Worm (Caenorhabditis elegans) whole organism, L3 larva: Measurements from ENCODE around the gene dyf-2.

Experiments used
- R02D3.7 ChIP-seq: fragments of 150-350 bp; optimal IDR thresholded peaks from 2 replicates; lab custom pipeline; 2014; ENCODE audit warnings: missing biosample characterization, missing genetic modification characterization
- ZK546.5 ChIP-seq: sonication (generic microtip); optimal IDR thresholded peaks from 2 replicates; lab custom pipeline; 2017; ENCODE audit warnings: missing biosample characterization, missing genetic modification characterization
- ama-1 ChIP-seq: fragments of 150-350 bp; optimal IDR thresholded peaks from 2 replicates; lab custom pipeline; 2018
- ceh-16 ChIP-seq: sonication (generic microtip); optimal IDR thresholded peaks from 2 replicates; lab custom pipeline; 2017; ENCODE audit warnings: missing biosample characterization, missing genetic modification characterization
- ceh-28 ChIP-seq: fragments of 150-350 bp; optimal IDR thresholded peaks from 2 replicates; lab custom pipeline; 2014; ENCODE audit warnings: missing biosample characterization, missing genetic modification reagents, missing genetic modification characterization
- ceh-9 ChIP-seq: sonication (generic microtip); optimal IDR thresholded peaks from 2 replicates; lab custom pipeline; 2018; ENCODE audit warnings: missing biosample characterization, missing genetic modification characterization
- daf-12 ChIP-seq: fragments of 150-350 bp; optimal IDR thresholded peaks from 2 replicates; lab custom pipeline; 2014; ENCODE audit warnings: missing biosample characterization, missing genetic modification reagents, missing genetic modification characterization
- egl-27 ChIP-seq: sonication (generic microtip); optimal IDR thresholded peaks from 4 replicates; lab custom pipeline; 2017; ENCODE audit warnings: missing biosample characterization, missing genetic modification reagents, missing genetic modification characterization
- egl-5 ChIP-seq: fragments of 150-350 bp; optimal IDR thresholded peaks from 2 replicates; lab custom pipeline; 2017; ENCODE audit warnings: missing biosample characterization, missing genetic modification reagents, missing genetic modification characterization, inconsistent platforms
- elt-1 ChIP-seq: fragments of 150-350 bp; optimal IDR thresholded peaks from 2 replicates; lab custom pipeline; 2014; ENCODE audit warnings: missing biosample characterization, missing genetic modification characterization
- elt-2 ChIP-seq: sonication (generic microtip); optimal IDR thresholded peaks from 2 replicates; lab custom pipeline; 2016; ENCODE audit warnings: missing genetic modification reagents, mild to moderate bottlenecking, missing genetic modification characterization, missing compliant biosample characterization
- elt-3 ChIP-seq, 3 experiments: fragments of 150-350 bp in 1 of 3; sonication (generic microtip) in 2 of 3; optimal IDR thresholded peaks; 2 replicates in 2 of 3; 4 replicates in 1 of 3; lab custom pipeline; 2014 to 2017; ENCODE audit warnings: missing biosample characterization in 3 of 3, missing genetic modification characterization in 3 of 3
- eor-1 ChIP-seq, 2 experiments: fragments of 150-350 bp; optimal IDR thresholded peaks; 2 replicates each; lab custom pipeline; 2014 to 2018; ENCODE audit warnings: missing biosample characterization in 2 of 2, missing genetic modification characterization in 2 of 2
- fkh-10 ChIP-seq: sonication (generic microtip); optimal IDR thresholded peaks from 2 replicates; lab custom pipeline; 2017; ENCODE audit warnings: missing biosample characterization, missing genetic modification reagents, missing genetic modification characterization
- fkh-2 ChIP-seq: fragments of 150-350 bp; optimal IDR thresholded peaks from 2 replicates; lab custom pipeline; 2014; ENCODE audit warnings: missing biosample characterization, missing genetic modification reagents, missing genetic modification characterization
- fos-1 ChIP-seq: fragments of 150-350 bp; optimal IDR thresholded peaks from 2 replicates; lab custom pipeline; 2014; ENCODE audit warnings: missing biosample characterization, missing genetic modification characterization
- hmg-11 ChIP-seq: sonication (generic microtip); optimal IDR thresholded peaks from 2 replicates; lab custom pipeline; 2016; ENCODE audit warnings: missing genetic modification characterization, missing compliant biosample characterization
- jun-1 ChIP-seq: fragments of 150-350 bp; optimal IDR thresholded peaks from 2 replicates; lab custom pipeline; 2014; ENCODE audit warnings: missing biosample characterization, missing genetic modification reagents, missing genetic modification characterization
- lin-15B ChIP-seq: fragments of 150-350 bp; optimal IDR thresholded peaks from 2 replicates; lab custom pipeline; 2014; ENCODE audit warnings: missing biosample characterization, missing genetic modification characterization
- lin-39 ChIP-seq: fragments of 150-350 bp; optimal IDR thresholded peaks from 2 replicates; lab custom pipeline; 2018; ENCODE audit warnings: missing biosample characterization, missing genetic modification reagents, missing genetic modification characterization
- lsy-12 ChIP-seq: sonication (generic microtip); optimal IDR thresholded peaks from 2 replicates; lab custom pipeline; 2016; ENCODE audit warnings: mild to moderate bottlenecking, missing genetic modification characterization, missing compliant biosample characterization
- mdl-1 ChIP-seq: fragments of 150-350 bp; optimal IDR thresholded peaks from 2 replicates; lab custom pipeline; 2014; ENCODE audit warnings: missing biosample characterization, missing genetic modification characterization
- mml-1 ChIP-seq: fragments of 150-350 bp; sonication (generic microtip); optimal IDR thresholded peaks from 3 replicates; lab custom pipeline; 2014; ENCODE audit warnings: missing biosample characterization, missing genetic modification characterization
- nfya-1 ChIP-seq: sonication (generic microtip); optimal IDR thresholded peaks from 2 replicates; lab custom pipeline; 2017; ENCODE audit warnings: missing genetic modification characterization, mild to moderate bottlenecking, missing compliant biosample characterization, antibody characterized with exemption, moderate library complexity; ENCODE audit not compliant: insufficient read depth
- nhr-12 ChIP-seq: fragments of 150-350 bp; optimal IDR thresholded peaks from 2 replicates; lab custom pipeline; 2014; ENCODE audit warnings: missing biosample characterization, missing genetic modification characterization
- nhr-23 ChIP-seq: fragments of 150-350 bp; optimal IDR thresholded peaks from 2 replicates; lab custom pipeline; 2014; ENCODE audit warnings: missing biosample characterization, missing genetic modification reagents, missing genetic modification characterization
- nhr-237 ChIP-seq: fragments of 150-350 bp; optimal IDR thresholded peaks from 2 replicates; lab custom pipeline; 2014; ENCODE audit warnings: missing biosample characterization, missing genetic modification characterization
- nhr-28 ChIP-seq: fragments of 150-350 bp; optimal IDR thresholded peaks from 2 replicates; lab custom pipeline; 2014; ENCODE audit warnings: missing biosample characterization, missing genetic modification characterization
- nhr-43 ChIP-seq: sonication (generic microtip); optimal IDR thresholded peaks from 2 replicates; lab custom pipeline; 2016; ENCODE audit warnings: mild to moderate bottlenecking, missing genetic modification characterization, missing compliant biosample characterization; ENCODE audit not compliant: poor library complexity, severe bottlenecking
- nhr-77 ChIP-seq: fragments of 150-350 bp; optimal IDR thresholded peaks from 2 replicates; lab custom pipeline; 2014; ENCODE audit warnings: missing biosample characterization, missing genetic modification characterization
- pha-4 ChIP-seq: fragments of 150-350 bp; optimal IDR thresholded peaks from 2 replicates; lab custom pipeline; 2014; ENCODE audit warnings: missing biosample characterization, missing genetic modification reagents, missing genetic modification characterization
- pqm-1 ChIP-seq: fragments of 150-350 bp; optimal IDR thresholded peaks from 2 replicates; lab custom pipeline; 2017; ENCODE audit warnings: missing biosample characterization, missing genetic modification characterization, inconsistent platforms
- sea-2 ChIP-seq: fragments of 150-350 bp; sonication (generic microtip); optimal IDR thresholded peaks from 4 replicates; lab custom pipeline; 2014; ENCODE audit warnings: missing biosample characterization, missing genetic modification reagents, missing genetic modification characterization
- skn-1 ChIP-seq: fragments of 150-350 bp; optimal IDR thresholded peaks from 2 replicates; lab custom pipeline; 2014; ENCODE audit warnings: missing biosample characterization, missing genetic modification characterization
- snpc-4 ChIP-seq: fragments of 150-350 bp; optimal IDR thresholded peaks from 2 replicates; lab custom pipeline; 2014; ENCODE audit warnings: missing biosample characterization, missing genetic modification characterization
- tbx-2 ChIP-seq: sonication (generic microtip); optimal IDR thresholded peaks from 2 replicates; lab custom pipeline; 2016; ENCODE audit warnings: mild to moderate bottlenecking, missing genetic modification characterization, missing compliant biosample characterization
- unc-39 ChIP-seq: sonication (generic microtip); optimal IDR thresholded peaks from 4 replicates; lab custom pipeline; 2017; ENCODE audit warnings: missing biosample characterization, missing genetic modification characterization
- unc-62 ChIP-seq: fragments of 150-350 bp; sonication (generic microtip); optimal IDR thresholded peaks from 4 replicates; lab custom pipeline; 2014; ENCODE audit warnings: missing biosample characterization, missing genetic modification reagents, missing genetic modification characterization
- zag-1 ChIP-seq: fragments of 150-350 bp; optimal IDR thresholded peaks from 2 replicates; lab custom pipeline; 2014; ENCODE audit warnings: missing biosample characterization, missing genetic modification characterization
- ztf-11 ChIP-seq: fragments of 150-350 bp; optimal IDR thresholded peaks from 2 replicates; lab custom pipeline; 2014; ENCODE audit warnings: missing biosample characterization, missing genetic modification characterization
- ztf-4 ChIP-seq: fragments of 150-350 bp; optimal IDR thresholded peaks from 2 replicates; lab custom pipeline; 2014; ENCODE audit warnings: missing biosample characterization, missing genetic modification characterization

dyf-2 gene

ce11 chrIII:13635235-13635634, 51.0 kb downstream of the dyf-2 start:
- TF ChIP-seq ceh-16 (tag; lab: Kevin White, UChicago) (no peak), skn-1 (tag; lab: Kevin White, UChicago) (no peak), ZK546.5 (tag; lab: Kevin White, UChicago) (no peak), elt-2 (tag; lab: Kevin White, UChicago) (no peak), mml-1 (tag; lab: Kevin White, UChicago) (no peak), egl-27 (tag; lab: Kevin White, UChicago) (no peak), pqm-1 (tag; lab: Kevin White, UChicago) (no peak), nhr-28 (tag; lab: Kevin White, UChicago) (no peak), pha-4 (tag; lab: Kevin White, UChicago) (no peak), elt-1 (tag; lab: Kevin White, UChicago) (peak; percentile 29), fkh-2 (tag; lab: Kevin White, UChicago) (no peak), sea-2 (GFP tag; lab: Kevin White, UChicago) (no peak), ztf-11 (tag; lab: Kevin White, UChicago) (no peak), egl-5 (peak; percentile 11), elt-3 (tag; optimal IDR thresholded peaks at IDR 0.05; lab: Kevin White, UChicago) (no peak), nfya-1 (tag; lab: Kevin White, UChicago) (no peak), mdl-1 (tag; lab: Kevin White, UChicago) (no peak), nhr-237 (tag; lab: Kevin White, UChicago) (no peak), lin-39 (tag; lab: Kevin White, UChicago) (peak; percentile 18), ztf-4 (tag; lab: Kevin White, UChicago) (no peak), nhr-77 (tag; lab: Kevin White, UChicago) (no peak), nhr-43 (tag; lab: Kevin White, UChicago) (no peak), unc-39 (no peak)
- TF ChIP-seq, all 47 proteins: peak for 3

ce11 chrIII:13633826-13634225, 52.4 kb downstream of the dyf-2 start:
- TF ChIP-seq fkh-10 (GFP tag; lab: Kevin White, UChicago): peak; percentile 20
- TF ChIP-seq ztf-4 (tag; lab: Kevin White, UChicago): no peak
- TF ChIP-seq elt-1 (tag; lab: Kevin White, UChicago): no peak
- TF ChIP-seq lin-39 (tag; lab: Kevin White, UChicago): peak; percentile 3
- TF ChIP-seq fkh-2 (tag; lab: Kevin White, UChicago): no peak
- no peak for TF ChIP-seq sea-2 (GFP tag; lab: Kevin White, UChicago)
- peak; percentile 3 for TF ChIP-seq nfya-1 (tag; lab: Kevin White, UChicago)
- TF ChIP-seq ceh-28 (tag; lab: Kevin White, UChicago): no peak
- TF ChIP-seq, all 47 proteins: peak for 3

- TF ChIP-seq nhr-237 (tag; lab: Kevin White, UChicago) (no peak), egl-5 (no peak), ztf-11 (tag; lab: Kevin White, UChicago) (no peak), eor-1 (tag; optimal IDR thresholded peaks at IDR 0.05; lab: Kevin White, UChicago) (no peak), nhr-28 (tag; lab: Kevin White, UChicago) (no peak)
Measured at ce11 chrIII:13630708-13631107, 55.5 kb downstream of the dyf-2 start, which contains the start of gene arrd-17. arrd-17 (minus strand) TSS chrIII:13630808.

ce11 chrIII:13626692-13627091, 59.6 kb downstream of the dyf-2 start, which contains the start of gene T12D8.5:
T12D8.5 (minus strand) TSS chrIII:13626786.
- TF ChIP-seq unc-62 (GFP tag; lab: Kevin White, UChicago): no peak
- TF ChIP-seq fos-1: peak; percentile 6
- TF ChIP-seq elt-2 (tag; lab: Kevin White, UChicago): peak; percentile 91
- no peak for TF ChIP-seq nhr-23
- TF ChIP-seq skn-1 (tag; lab: Kevin White, UChicago): peak; percentile 2
- no peak for TF ChIP-seq R02D3.7 (tag; lab: Kevin White, UChicago)
- TF ChIP-seq tbx-2 (tag; lab: Kevin White, UChicago): no peak
- no peak for TF ChIP-seq nhr-43 (tag; lab: Kevin White, UChicago)
- no peak for TF ChIP-seq snpc-4
- TF ChIP-seq jun-1: peak; percentile 19
- TF ChIP-seq ZK546.5 (tag; lab: Kevin White, UChicago): no peak
- no peak for TF ChIP-seq sea-2 (GFP tag; lab: Kevin White, UChicago)
- TF ChIP-seq hmg-11 (tag; lab: Kevin White, UChicago): no peak
- TF ChIP-seq mml-1 (tag; lab: Kevin White, UChicago): no peak
- peak; percentile 58 for TF ChIP-seq pha-4 (tag; lab: Kevin White, UChicago)
- TF ChIP-seq egl-27 (tag; lab: Kevin White, UChicago): no peak
- peak; percentile 79 for TF ChIP-seq pqm-1 (tag; lab: Kevin White, UChicago)
- no peak for TF ChIP-seq daf-12
- no peak for TF ChIP-seq ztf-11 (tag; lab: Kevin White, UChicago)
- no peak for TF ChIP-seq ceh-9 (tag; lab: Kevin White, UChicago)
- TF ChIP-seq lsy-12 (tag; lab: Kevin White, UChicago): no peak
- no peak for TF ChIP-seq eor-1 (tag; optimal IDR thresholded peaks at IDR 0.05; lab: Kevin White, UChicago)
- no peak for TF ChIP-seq ama-1 (lab: Kevin White, UChicago)
- no peak for TF ChIP-seq zag-1 (tag; lab: Kevin White, UChicago)
- no peak for TF ChIP-seq fkh-10 (GFP tag; lab: Kevin White, UChicago)
- TF ChIP-seq mdl-1 (tag; lab: Kevin White, UChicago): no peak
- no peak for TF ChIP-seq nhr-12 (tag; lab: Kevin White, UChicago)
- no peak for TF ChIP-seq nhr-237 (tag; lab: Kevin White, UChicago)
- TF ChIP-seq elt-3 (tag; optimal IDR thresholded peaks at IDR 0.05; lab: Kevin White, UChicago): no peak
- TF ChIP-seq ztf-4 (tag; lab: Kevin White, UChicago): no peak
- no peak for TF ChIP-seq lin-15B (tag; lab: Kevin White, UChicago)
- TF ChIP-seq, all 47 proteins: peak for 6
